Worm (Caenorhabditis elegans): ENCODE results near the gene F59E12.3.

DNA sequence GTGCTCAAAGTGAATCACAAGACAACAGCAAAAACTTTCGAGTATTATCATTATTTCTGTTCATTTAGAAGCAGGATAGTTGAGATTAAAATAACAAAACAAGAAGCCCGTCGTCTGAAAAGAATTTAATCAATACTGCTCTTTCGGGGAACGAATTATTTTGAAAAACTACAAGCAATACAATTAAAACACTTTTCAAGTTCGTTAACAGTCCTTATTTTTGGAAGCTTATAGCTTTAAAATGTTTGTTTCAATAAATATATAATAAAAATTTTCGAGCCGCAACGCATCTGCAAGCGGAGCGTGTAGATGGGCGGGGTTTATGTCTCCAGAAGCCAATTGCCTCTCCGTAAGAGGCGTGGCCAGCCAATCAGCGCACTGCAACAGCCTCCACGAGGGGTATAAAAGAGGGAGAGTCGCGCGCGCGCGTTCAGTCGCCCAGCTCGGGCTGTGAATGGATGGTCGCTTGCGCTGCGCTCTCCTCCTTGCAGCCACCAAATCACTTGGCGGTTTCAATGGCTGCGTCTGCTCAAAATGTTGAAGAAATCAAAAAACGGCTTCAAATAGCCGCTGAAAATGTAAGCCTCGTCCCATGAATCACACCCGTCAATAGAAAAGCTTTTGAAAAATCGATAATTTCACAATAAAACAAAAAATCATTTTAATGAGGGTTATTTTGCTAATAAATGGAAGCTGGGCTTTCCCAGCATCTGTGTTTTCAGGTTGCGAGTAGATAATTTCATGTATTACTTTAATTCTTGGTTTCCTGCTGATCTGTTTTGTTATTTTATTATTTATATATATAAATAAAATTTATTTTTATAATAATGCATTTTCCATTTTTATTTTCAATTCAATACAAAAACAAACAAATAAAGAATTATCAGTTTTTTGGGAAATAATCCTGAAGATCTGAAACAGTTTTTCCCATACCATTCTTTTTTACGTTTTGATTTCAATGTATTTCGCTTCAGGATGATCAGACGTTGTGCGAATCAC lies 22.9 kb downstream of the F59E12.3 start, which contains the start of the genes ift-43 and mdt-26:
- TF ChIP-seq alr-1 (tag; optimal IDR thresholded peaks at IDR 0.05; ENCODE audit: borderline replicate concordance), result no peak
- TF ChIP-seq lin-35 (GFP tag; optimal IDR thresholded peaks at IDR 0.05), result peak; percentile 77 to 79
- peak; percentile 84 for TF ChIP-seq skn-1 (tag; optimal IDR thresholded peaks at IDR 0.05)
- peak; percentile 67 for TF ChIP-seq lin-13 (GFP tag; optimal IDR thresholded peaks at IDR 0.05)
- TF ChIP-seq unc-62 (GFP tag; optimal IDR thresholded peaks at IDR 0.05), result no peak
- TF ChIP-seq elt-3 (tag; optimal IDR thresholded peaks at IDR 0.05), result peak in 2 of 6 experiments; percentile 57 to 58
- TF ChIP-seq tlp-1 (tag; optimal IDR thresholded peaks at IDR 0.05), result no peak
- no peak for TF ChIP-seq zag-1 (tag; optimal IDR thresholded peaks at IDR 0.05)
- TF ChIP-seq grh-1 (GFP tag; IDR thresholded peaks at IDR 0.05), result peak; percentile 66
- no peak for TF ChIP-seq nhr-12 (tag; optimal IDR thresholded peaks at IDR 0.05)

Measured in whole organism, L1 larva.